Worm (Caenorhabditis elegans) whole organism, L4 larva: ENCODE data around the gene nono-1.

Source experiments
- D1046.2 ChIP-seq: fragments of 200-800 bp; sonication (Bioruptor generic); IDR thresholded peaks from 2 replicates; pipeline ENCODE4 v1.3.6; 2022; ENCODE audit warnings: missing genetic modification characterization, missing compliant biosample characterization
- F49E8.2 ChIP-seq: sonication (generic microtip); optimal IDR thresholded peaks from 2 replicates; lab custom pipeline; 2016; ENCODE audit warnings: missing compliant biosample characterization, mild to moderate bottlenecking, missing genetic modification characterization, borderline replicate concordance
- T26A8.4 ChIP-seq: fragments of 200-800 bp; sonication (Bioruptor generic); IDR thresholded peaks from 2 replicates; pipeline ENCODE4 v1.3.6; 2022; ENCODE audit warnings: missing genetic modification characterization, missing compliant biosample characterization
- Y105C5A.15 ChIP-seq: fragments of 200-800 bp; sonication (Bioruptor generic); IDR thresholded peaks from 2 replicates; pipeline ENCODE4 v1.3.6; 2022; ENCODE audit warnings: missing genetic modification characterization, missing compliant biosample characterization
- Y75B8A.6 ChIP-seq: fragments of 200-800 bp; sonication (Bioruptor generic); IDR thresholded peaks from 2 replicates; pipeline ENCODE4 v1.3.6; 2022; ENCODE audit warnings: missing genetic modification reagents, missing genetic modification characterization, missing compliant biosample characterization
- aha-1 ChIP-seq: fragments of 150-350 bp; peaks from one replicate; lab custom pipeline; 2014; ENCODE audit warnings: missing biosample characterization, missing genetic modification characterization
- ama-1 ChIP-seq: fragments of 150-350 bp; optimal IDR thresholded peaks from 2 replicates; lab custom pipeline; 2014; ENCODE audit warnings: inconsistent platforms, mixed read lengths
- attf-4 ChIP-seq: sonication (generic microtip); optimal IDR thresholded peaks from 3 replicates; lab custom pipeline; 2017; ENCODE audit warnings: missing biosample characterization, missing genetic modification characterization
- ceh-20 ChIP-seq: fragments of 200-800 bp; sonication (Bioruptor generic); IDR thresholded peaks from 2 replicates; pipeline ENCODE4 v1.3.6; 2022; ENCODE audit warnings: missing genetic modification reagents, missing genetic modification characterization, missing compliant biosample characterization
- ceh-32 ChIP-seq: sonication (generic microtip); optimal IDR thresholded peaks from 2 replicates; lab custom pipeline; 2016; ENCODE audit warnings: mild to moderate bottlenecking, missing genetic modification characterization, missing compliant biosample characterization; ENCODE audit not compliant: poor library complexity
- ceh-44 ChIP-seq: fragments of 200-800 bp; sonication (Bioruptor generic); IDR thresholded peaks from 2 replicates; pipeline ENCODE4 v1.3.6; 2022; ENCODE audit warnings: missing genetic modification reagents, missing genetic modification characterization, missing compliant biosample characterization
- ceh-62 ChIP-seq: sonication (generic microtip); optimal IDR thresholded peaks from 2 replicates; lab custom pipeline; 2017; ENCODE audit warnings: missing biosample characterization, missing genetic modification characterization
- ceh-82 ChIP-seq: sonication (generic microtip); optimal IDR thresholded peaks from 2 replicates; lab custom pipeline; 2017; ENCODE audit warnings: missing biosample characterization, missing genetic modification characterization
- ces-1 ChIP-seq: fragments of 150-350 bp; sonication (generic microtip); optimal IDR thresholded peaks from 4 replicates; lab custom pipeline; 2014; ENCODE audit warnings: missing biosample characterization, missing genetic modification reagents, missing genetic modification characterization
- ctbp-1 ChIP-seq: fragments of 200-800 bp; sonication (Bioruptor generic); IDR thresholded peaks from 2 replicates; pipeline ENCODE4 v1.3.6; 2022; ENCODE audit warnings: missing genetic modification reagents, missing genetic modification characterization, missing compliant biosample characterization
- daf-16 ChIP-seq, 3 experiments: sonication (generic microtip); optimal IDR thresholded peaks; 2 replicates each; lab custom pipeline; 2016 to 2017; ENCODE audit warnings: missing genetic modification characterization in 3 of 3, missing genetic modification reagents in 3 of 3, mild to moderate bottlenecking in 2 of 3, missing compliant biosample characterization in 2 of 3, missing biosample characterization in 1 of 3, moderate library complexity in 1 of 3
- daf-19 ChIP-seq: fragments of 200-800 bp; sonication (Bioruptor generic); conservative IDR thresholded peaks from 2 replicates; pipeline ENCODE4 v1.3.6; 2022; ENCODE audit warnings: missing genetic modification characterization, missing compliant biosample characterization
- daf-8 ChIP-seq: fragments of 200-800 bp; sonication (Bioruptor generic); IDR thresholded peaks from 2 replicates; pipeline ENCODE4 v1.3.6; 2022; ENCODE audit warnings: missing genetic modification characterization, missing compliant biosample characterization
- dmd-6 ChIP-seq: fragments of 200-800 bp; sonication (Bioruptor generic); IDR thresholded peaks from 2 replicates; pipeline ENCODE4 v1.3.6; 2022; ENCODE audit warnings: missing genetic modification reagents, missing genetic modification characterization, missing compliant biosample characterization
- dpl-1 ChIP-seq: fragments of 150-350 bp; optimal IDR thresholded peaks from 2 replicates; lab custom pipeline; 2014; ENCODE audit warnings: missing biosample characterization, missing genetic modification reagents, missing genetic modification characterization
- dve-1 ChIP-seq: sonication (generic microtip); optimal IDR thresholded peaks from 2 replicates; lab custom pipeline; 2017; ENCODE audit warnings: antibody characterized with exemption, mild to moderate bottlenecking, missing genetic modification characterization, missing compliant biosample characterization; ENCODE audit not compliant: insufficient read depth
- egl-27 ChIP-seq: sonication (generic microtip); optimal IDR thresholded peaks from 3 replicates; lab custom pipeline; 2017; ENCODE audit warnings: missing biosample characterization, missing genetic modification reagents, missing genetic modification characterization
- fkh-10 ChIP-seq: fragments of 150-350 bp; optimal IDR thresholded peaks from 2 replicates; lab custom pipeline; 2014; ENCODE audit warnings: missing biosample characterization, missing genetic modification reagents, missing genetic modification characterization
- fos-1 ChIP-seq: fragments of 150-350 bp; optimal IDR thresholded peaks from 2 replicates; lab custom pipeline; 2014; ENCODE audit warnings: missing biosample characterization, missing genetic modification characterization
- hlh-11 ChIP-seq: fragments of 200-800 bp; sonication (Bioruptor generic); optimal IDR thresholded peaks from 2 replicates; lab custom pipeline; 2018; ENCODE audit warnings: mild to moderate bottlenecking, missing genetic modification characterization, missing compliant biosample characterization
- hlh-30 ChIP-seq: sonication (generic microtip); optimal IDR thresholded peaks from 2 replicates; lab custom pipeline; 2017; ENCODE audit warnings: antibody characterized with exemption, mild to moderate bottlenecking, missing genetic modification characterization, missing compliant biosample characterization; ENCODE audit not compliant: insufficient read depth
- jun-1 ChIP-seq: fragments of 150-350 bp; optimal IDR thresholded peaks from 2 replicates; lab custom pipeline; 2014; ENCODE audit warnings: missing biosample characterization, missing genetic modification reagents, missing genetic modification characterization
- lim-7 ChIP-seq: fragments of 200-800 bp; sonication (Bioruptor generic); IDR thresholded peaks from 2 replicates; pipeline ENCODE4 v1.3.6; 2022; ENCODE audit warnings: missing genetic modification characterization, missing compliant biosample characterization
- lin-1 ChIP-seq: fragments of 200-800 bp; sonication (Bioruptor generic); IDR thresholded peaks from 2 replicates; pipeline ENCODE4 v1.3.6; 2022; ENCODE audit warnings: missing genetic modification reagents, missing genetic modification characterization, missing compliant biosample characterization
- lin-13 ChIP-seq: fragments of 150-350 bp; optimal IDR thresholded peaks from 2 replicates; lab custom pipeline; 2014; ENCODE audit warnings: missing biosample characterization, missing genetic modification reagents, missing genetic modification characterization
- lin-15B ChIP-seq: fragments of 150-350 bp; sonication (generic microtip); optimal IDR thresholded peaks from 3 replicates; lab custom pipeline; 2014; ENCODE audit warnings: missing biosample characterization, missing genetic modification characterization
- lin-29 ChIP-seq: fragments of 200-800 bp; sonication (Bioruptor generic); IDR thresholded peaks from 2 replicates; pipeline ENCODE4 v1.3.6; 2022; ENCODE audit warnings: missing genetic modification reagents, missing genetic modification characterization, missing compliant biosample characterization
- lir-3 ChIP-seq: sonication (generic microtip); optimal IDR thresholded peaks from 2 replicates; lab custom pipeline; 2016; ENCODE audit warnings: mild to moderate bottlenecking, missing genetic modification characterization, missing compliant biosample characterization
- mdl-1 ChIP-seq, 2 experiments: fragments of 150-350 bp in 1 of 2; sonication (generic microtip) in 1 of 2; optimal IDR thresholded peaks; 2 replicates each; lab custom pipeline; 2014 to 2017; ENCODE audit warnings: missing biosample characterization in 2 of 2, missing genetic modification characterization in 2 of 2
- mxl-2 ChIP-seq: fragments of 200-800 bp; sonication (Bioruptor generic); conservative IDR thresholded peaks from 2 replicates; pipeline ENCODE4 v1.3.6; 2022; ENCODE audit warnings: missing genetic modification reagents, missing genetic modification characterization, missing compliant biosample characterization
- nhr-11 ChIP-seq: fragments of 150-350 bp; optimal IDR thresholded peaks from 2 replicates; lab custom pipeline; 2014; ENCODE audit warnings: missing biosample characterization, missing genetic modification characterization
- nhr-111 ChIP-seq: fragments of 200-800 bp; sonication (Bioruptor generic); optimal IDR thresholded peaks from 2 replicates; lab custom pipeline; 2018; ENCODE audit warnings: mild to moderate bottlenecking, missing genetic modification characterization, missing compliant biosample characterization
- nhr-25 ChIP-seq: sonication (generic microtip); optimal IDR thresholded peaks from 2 replicates; lab custom pipeline; 2017; ENCODE audit warnings: missing genetic modification characterization, mild to moderate bottlenecking, missing compliant biosample characterization, antibody characterized with exemption, moderate library complexity, borderline replicate concordance; ENCODE audit not compliant: insufficient read depth
- nhr-28 ChIP-seq: fragments of 150-350 bp; optimal IDR thresholded peaks from 2 replicates; lab custom pipeline; 2014; ENCODE audit warnings: missing biosample characterization, missing genetic modification characterization
- nhr-41 ChIP-seq: fragments of 200-800 bp; sonication (Bioruptor generic); IDR thresholded peaks from 2 replicates; pipeline ENCODE4 v1.3.6; 2022; ENCODE audit warnings: missing genetic modification reagents, missing genetic modification characterization, missing compliant biosample characterization
- nhr-42 ChIP-seq: fragments of 200-800 bp; sonication (Bioruptor generic); IDR thresholded peaks from 2 replicates; pipeline ENCODE4 v1.3.6; 2022; ENCODE audit warnings: missing genetic modification characterization, missing compliant biosample characterization
- nhr-48 ChIP-seq: sonication (generic microtip); optimal IDR thresholded peaks from 2 replicates; lab custom pipeline; 2016; ENCODE audit warnings: mild to moderate bottlenecking, missing genetic modification characterization, missing compliant biosample characterization
- nhr-6 ChIP-seq: fragments of 150-350 bp; optimal IDR thresholded peaks from 2 replicates; lab custom pipeline; 2014; ENCODE audit warnings: missing biosample characterization, missing genetic modification characterization
- pqm-1 ChIP-seq: sonication (generic microtip); optimal IDR thresholded peaks from 2 replicates; lab custom pipeline; 2017; ENCODE audit warnings: missing biosample characterization, missing genetic modification characterization
- rbr-2 ChIP-seq: sonication (generic microtip); optimal IDR thresholded peaks from 2 replicates; lab custom pipeline; 2016; ENCODE audit warnings: missing genotype, missing genetic modification characterization, missing compliant biosample characterization
- set-16 ChIP-seq: fragments of 200-800 bp; sonication (Bioruptor generic); IDR thresholded peaks from 2 replicates; pipeline ENCODE4 v1.3.6; 2022; ENCODE audit warnings: missing genetic modification reagents, missing genetic modification characterization, missing compliant biosample characterization
- skn-1 ChIP-seq: fragments of 150-350 bp; optimal IDR thresholded peaks from 2 replicates; lab custom pipeline; 2014; ENCODE audit warnings: missing biosample characterization, missing genetic modification characterization
- tra-1 ChIP-seq: fragments of 200-800 bp; sonication (Bioruptor generic); IDR thresholded peaks from 2 replicates; pipeline ENCODE4 v1.3.6; 2022; ENCODE audit warnings: missing genetic modification reagents, missing genetic modification characterization, missing compliant biosample characterization
- unc-130 ChIP-seq: sonication (generic microtip); optimal IDR thresholded peaks from 2 replicates; lab custom pipeline; 2016; ENCODE audit warnings: missing genetic modification reagents, missing genetic modification characterization, missing compliant biosample characterization
- unc-39 ChIP-seq: sonication (generic microtip); optimal IDR thresholded peaks from 2 replicates; lab custom pipeline; 2017; ENCODE audit warnings: missing biosample characterization, missing genetic modification characterization
- zfp-2 ChIP-seq: sonication (generic microtip); optimal IDR thresholded peaks from 2 replicates; lab custom pipeline; 2016; ENCODE audit warnings: mild to moderate bottlenecking, missing genetic modification characterization, missing compliant biosample characterization

Gene nono-1

DNA sequence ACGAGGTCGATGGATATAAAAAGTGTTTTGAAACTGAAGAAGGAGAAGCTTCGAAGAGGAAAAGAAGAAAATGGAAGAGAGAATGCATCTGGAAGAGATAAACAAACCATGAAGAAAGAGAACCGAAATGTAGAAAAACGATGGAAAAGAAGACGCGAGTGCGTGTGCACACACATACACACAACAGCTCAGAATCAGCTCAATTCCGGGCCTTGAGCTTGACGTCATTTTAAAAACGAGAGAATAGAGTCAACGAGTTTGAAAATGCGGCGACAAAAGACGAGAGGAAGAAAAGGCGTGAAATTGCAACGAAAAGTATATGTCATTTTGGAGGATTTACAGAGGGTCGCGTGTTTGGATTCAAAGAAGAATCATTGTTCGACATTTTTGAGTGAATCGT is 41.6 kb upstream of the nono-1 start (continued):
- no peak for TF ChIP-seq dpl-1
- TF ChIP-seq nhr-11 (tag; lab: Kevin White, UChicago): no peak
- TF ChIP-seq dmd-6 (GFP tag; lab: Robert Waterston, UW): no peak
- TF ChIP-seq Y105C5A.15 (GFP tag; lab: Robert Waterston, UW): no peak
- no peak for TF ChIP-seq lin-13
- TF ChIP-seq aha-1 (tag; lab: Kevin White, UChicago): peak; percentile 99
- TF ChIP-seq fos-1 (tag; lab: Kevin White, UChicago): no peak
- no peak for TF ChIP-seq T26A8.4
- no peak for TF ChIP-seq Y75B8A.6 (GFP tag; lab: Robert Waterston, UW)
- peak in 1 of 2 experiments; percentile 34 for TF ChIP-seq mdl-1 (tag; optimal IDR thresholded peaks at IDR 0.05; lab: Kevin White, UChicago)
- TF ChIP-seq daf-16 (GFP tag; optimal IDR thresholded peaks at IDR 0.05; lab: Kevin White, UChicago): no peak
- no peak for TF ChIP-seq daf-16 (tag; optimal IDR thresholded peaks at IDR 0.05; lab: Kevin White, UChicago)
- TF ChIP-seq fkh-10 (GFP tag; lab: Kevin White, UChicago): no peak
- no peak for TF ChIP-seq F49E8.2 (tag; lab: Kevin White, UChicago)
- TF ChIP-seq lir-3 (tag; lab: Kevin White, UChicago): no peak
- no peak for TF ChIP-seq pqm-1 (tag; lab: Kevin White, UChicago)
- peak; percentile 7 for TF ChIP-seq hlh-11
- TF ChIP-seq nhr-28 (tag; lab: Kevin White, UChicago): no peak
- TF ChIP-seq mxl-2 (GFP tag; lab: Robert Waterston, UW): no peak
- no peak for TF ChIP-seq nhr-48
- TF ChIP-seq zfp-2 (tag; lab: Kevin White, UChicago): no peak
- no peak for TF ChIP-seq lim-7 (GFP tag; lab: Robert Waterston, UW)
- peak; percentile 11 for TF ChIP-seq rbr-2 (tag; lab: Kevin White, UChicago)
- TF ChIP-seq ces-1 (GFP tag; lab: Kevin White, UChicago): no peak
- no peak for TF ChIP-seq egl-27
- no peak for TF ChIP-seq jun-1
- TF ChIP-seq ceh-20 (GFP tag; lab: Robert Waterston, UW): no peak
- no peak for TF ChIP-seq lin-29
- TF ChIP-seq attf-4 (tag; lab: Kevin White, UChicago): no peak
- TF ChIP-seq ceh-82 (tag; lab: Kevin White, UChicago): no peak
- TF ChIP-seq lin-15B: no peak
- TF ChIP-seq ceh-32 (tag; lab: Kevin White, UChicago): no peak
- no peak for TF ChIP-seq daf-19 (GFP tag; lab: Robert Waterston, UW)
- peak; percentile 70; the same call in 1 of the 2 replicates for TF ChIP-seq ctbp-1 (GFP tag; lab: Robert Waterston, UW)
- no peak for TF ChIP-seq unc-130 (GFP tag; lab: Kevin White, UChicago)
- TF ChIP-seq nhr-41 (GFP tag; lab: Robert Waterston, UW): no peak
- peak; percentile 46 for TF ChIP-seq hlh-30 (tag; lab: Kevin White, UChicago)
- TF ChIP-seq nhr-42 (GFP tag; lab: Robert Waterston, UW): no peak
- TF ChIP-seq daf-8 (GFP tag; lab: Robert Waterston, UW): no peak
- no peak for TF ChIP-seq ceh-62 (tag; lab: Kevin White, UChicago)
- no peak for TF ChIP-seq tra-1 (GFP tag; lab: Robert Waterston, UW)
- TF ChIP-seq nhr-6 (tag; lab: Kevin White, UChicago): no peak
- TF ChIP-seq dve-1 (tag; lab: Kevin White, UChicago): no peak
- no peak for TF ChIP-seq nhr-25 (tag; lab: Kevin White, UChicago)
- TF ChIP-seq skn-1: no peak
- no peak for TF ChIP-seq D1046.2 (GFP tag; lab: Robert Waterston, UW)
- no peak for TF ChIP-seq lin-1
- TF ChIP-seq set-16 (GFP tag; lab: Robert Waterston, UW): no peak
- TF ChIP-seq nhr-111 (GFP tag; lab: Kevin White, UChicago): no peak
- no peak for TF ChIP-seq ama-1 (lab: Kevin White, UChicago)
- no peak for TF ChIP-seq ceh-44 (GFP tag; lab: Robert Waterston, UW)
- peak; percentile 33 for TF ChIP-seq unc-39 (tag; lab: Kevin White, UChicago)
